Worm (Caenorhabditis elegans) whole organism, L4/young adult: Measurements from ENCODE around the gene srh-244.
"Not testable (repeated sequence)": the region's sequence is repeated elsewhere in the genome, so short reads cannot be mapped to it uniquely, and the experiment has no call there.

Experiments
- W03F9.2 ChIP-seq: fragments of 150-350 bp; optimal IDR thresholded peaks from 2 replicates; lab custom pipeline; 2014; ENCODE audit warnings: missing biosample characterization, missing genetic modification characterization
- dao-5 ChIP-seq: sonication (generic microtip); optimal IDR thresholded peaks from 2 replicates; lab custom pipeline; 2016; ENCODE audit warnings: missing genotype, missing genetic modification characterization, moderate library complexity, missing compliant biosample characterization
- him-1 ChIP-seq: sonication (generic microtip); optimal IDR thresholded peaks from 2 replicates; lab custom pipeline; 2016; ENCODE audit warnings: missing genotype, missing genetic modification reagents, missing genetic modification characterization, missing compliant biosample characterization

Gene srh-244

ce11 chrV:7343522-7343921, at the start of gene srh-244:
Gene srh-244 (plus strand): TSS chrV:7343822.
- TF ChIP-seq him-1 (tag; lab: Kevin White, UChicago) (no peak), dao-5 (tag; lab: Kevin White, UChicago) (no peak), W03F9.2 (tag; lab: Kevin White, UChicago) (no peak)

- no peak for TF ChIP-seq him-1 (tag; lab: Kevin White, UChicago)
- no peak for TF ChIP-seq dao-5 (tag; lab: Kevin White, UChicago)
- no peak for TF ChIP-seq W03F9.2 (tag; lab: Kevin White, UChicago)
These were observed 48.4 kb upstream of the srh-244 start, which contains the start of gene F07G11.4 for ce11 chrV:7295270-7295669. Gene F07G11.4 (minus strand): TSS chrV:7295370.

- TF ChIP-seq him-1 (tag; lab: Kevin White, UChicago) (no peak), dao-5 (tag; lab: Kevin White, UChicago) (no peak), W03F9.2 (tag; lab: Kevin White, UChicago) (no peak)
These were observed 46.4 kb upstream of the srh-244 start, which contains the start of gene srj-32 for ce11 chrV:7297263-7297662. Gene srj-32 (minus strand): TSS chrV:7297363.

ce11 chrV:7298463-7298862, 45.2 kb upstream of the srh-244 start, which contains the start of gene F07G11.3:
Gene F07G11.3 (plus strand): TSS chrV:7298763.
- no peak for TF ChIP-seq dao-5 (tag; lab: Kevin White, UChicago)
- TF ChIP-seq him-1 (tag; lab: Kevin White, UChicago) = no peak
- no peak for TF ChIP-seq W03F9.2 (tag; lab: Kevin White, UChicago)

- TF ChIP-seq him-1, dao-5, W03F9.2 (tag; lab: Kevin White, UChicago): not testable (repeated sequence)
These were observed 39.1 kb upstream of the srh-244 start, which contains the start of gene F07G11.2 for ce11 chrV:7304506-7304905. Gene F07G11.2 (plus strand): TSS chrV:7304806.

ce11 chrV:7307089-7307488, 36.5 kb upstream of the srh-244 start, which contains the start of gene F07G11.1:
Gene F07G11.1 (plus strand): TSS chrV:7307389.
- no peak for TF ChIP-seq him-1 (tag; lab: Kevin White, UChicago)
- TF ChIP-seq dao-5 (tag; lab: Kevin White, UChicago) = no peak
- no peak for TF ChIP-seq W03F9.2 (tag; lab: Kevin White, UChicago)

ce11 chrV:7313233-7313632, 30.4 kb upstream of the srh-244 start, which contains the start of gene srx-6:
Gene srx-6 (minus strand): TSS chrV:7313333.
- TF ChIP-seq him-1 (tag; lab: Kevin White, UChicago) (no peak), W03F9.2 (tag; lab: Kevin White, UChicago) (no peak), dao-5 (tag; lab: Kevin White, UChicago) (no peak)

- TF ChIP-seq dao-5 (tag; lab: Kevin White, UChicago) (no peak), him-1 (tag; lab: Kevin White, UChicago) (no peak), W03F9.2 (tag; lab: Kevin White, UChicago) (no peak)
These were observed 22.7 kb upstream of the srh-244 start, which contains the start of gene lmd-4 for ce11 chrV:7320909-7321308. Gene lmd-4 (minus strand): TSS chrV:7321009.

ce11 chrV:7321915-7322314, 21.7 kb upstream of the srh-244 start, which contains the start of gene F10G2.10:
Gene F10G2.10 (plus strand): TSS chrV:7322215.
- TF ChIP-seq dao-5 (tag; lab: Kevin White, UChicago) (no peak), W03F9.2 (tag; lab: Kevin White, UChicago) (no peak), him-1 (tag; lab: Kevin White, UChicago) (no peak)

ce11 chrV:7325285-7325684, 18.3 kb upstream of the srh-244 start, which contains the start of gene srx-92:
Gene srx-92 (minus strand): TSS chrV:7325385.
- TF ChIP-seq dao-5 (tag; lab: Kevin White, UChicago) = no peak
- no peak for TF ChIP-seq W03F9.2 (tag; lab: Kevin White, UChicago)
- TF ChIP-seq him-1 (tag; lab: Kevin White, UChicago) = no peak

- TF ChIP-seq him-1 (tag; lab: Kevin White, UChicago) (no peak), dao-5 (tag; lab: Kevin White, UChicago) (no peak), W03F9.2 (tag; lab: Kevin White, UChicago) (no peak)
These were observed 16.7 kb upstream of the srh-244 start, which contains the start of gene F10G2.4 for ce11 chrV:7326928-7327327. Gene F10G2.4 (plus strand): TSS chrV:7327228.

- TF ChIP-seq W03F9.2 (tag; lab: Kevin White, UChicago) (no peak), him-1 (tag; lab: Kevin White, UChicago) (no peak), dao-5 (tag; lab: Kevin White, UChicago) (no peak)
These were observed 15.5 kb upstream of the srh-244 start, which contains the start of gene clec-7 for ce11 chrV:7328092-7328491. Gene clec-7 (plus strand): TSS chrV:7328392.

- no peak for TF ChIP-seq dao-5 (tag; lab: Kevin White, UChicago)
- TF ChIP-seq him-1 (tag; lab: Kevin White, UChicago) = no peak
- no peak for TF ChIP-seq W03F9.2 (tag; lab: Kevin White, UChicago)
These were observed 12.8 kb upstream of the srh-244 start, which contains the start of gene F10G2.2 for ce11 chrV:7330868-7331267. Gene F10G2.2 (plus strand): TSS chrV:7331168.

ce11 chrV:7332253-7332652, 11.4 kb upstream of the srh-244 start, which contains the start of gene F10G2.1:
Gene F10G2.1 (plus strand): TSS chrV:7332553.
- TF ChIP-seq him-1 (tag; lab: Kevin White, UChicago) (no peak), W03F9.2 (tag; lab: Kevin White, UChicago) (no peak), dao-5 (tag; lab: Kevin White, UChicago) (no peak)
